Worm (Caenorhabditis elegans): Measurements from ENCODE around the gene F31E3.2.

DNA sequence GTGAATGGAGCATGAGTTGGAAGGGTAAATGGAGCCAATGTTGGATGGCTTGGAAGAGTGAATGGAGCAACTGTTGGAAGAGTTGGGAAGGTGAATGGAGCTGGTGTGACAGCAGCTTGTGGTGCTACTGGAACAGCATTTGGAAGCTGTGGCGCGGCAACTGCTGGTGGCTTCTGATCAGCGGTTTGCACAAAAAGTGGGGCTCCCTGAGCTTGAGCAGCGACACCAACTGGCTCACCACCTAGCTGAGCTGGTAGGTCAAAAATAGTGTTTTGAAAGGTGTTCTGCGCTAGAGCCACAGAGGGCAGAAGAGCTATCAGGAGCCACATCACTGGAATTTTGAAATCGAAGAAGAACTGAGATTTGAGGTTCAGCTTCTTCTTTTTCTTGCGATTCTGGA lies 28.5 kb upstream of the F31E3.2 start:
- TF ChIP-seq sptf-1 (tag; optimal IDR thresholded peaks at IDR 0.05) (no peak), nhr-76 (tag; optimal IDR thresholded peaks at IDR 0.05) (no peak), unc-62 (GFP tag; optimal IDR thresholded peaks at IDR 0.05) (no peak), lin-13 (tag; optimal IDR thresholded peaks at IDR 0.05) (no peak), M03D4.4 (tag; optimal IDR thresholded peaks at IDR 0.05) (no peak), nhr-237 (tag; optimal IDR thresholded peaks at IDR 0.05) (no peak), mab-5 (tag; optimal IDR thresholded peaks at IDR 0.05) (no peak)

All from whole organism, mixed stage, embryonic.